Worm (Caenorhabditis elegans): Measurements from ENCODE around the gene rbbp-5.

Gene rbbp-5

DNA sequence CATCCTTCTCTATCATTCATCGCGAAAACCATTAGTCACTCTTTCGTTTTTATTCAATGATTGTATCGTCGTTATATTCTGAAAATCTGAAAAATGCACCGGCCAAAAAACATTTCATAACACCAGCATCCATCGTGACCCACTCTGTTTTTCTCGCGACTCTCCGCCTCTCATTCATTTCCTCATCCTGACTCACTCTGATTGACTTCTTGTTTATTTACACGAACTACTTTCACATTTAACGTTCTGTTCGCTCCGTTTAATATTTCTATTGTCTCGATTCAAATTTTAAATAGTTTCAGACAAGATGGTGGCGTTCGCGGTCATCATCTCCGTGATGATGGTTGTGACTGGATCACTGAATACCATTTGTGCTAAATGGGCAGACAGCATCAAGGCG, 25.9 kb downstream of the rbbp-5 start, which contains the start of gene C29H12.2:
C29H12.2 (plus strand) TSS at position 297 of the 400 bp plus-strand sequence.
- TF ChIP-seq ZK185.1 (tag; optimal IDR thresholded peaks at IDR 0.05; ENCODE audit: poor library complexity, severe bottlenecking) (no peak), tbp1 (GFP tag; optimal IDR thresholded peaks at IDR 0.05) (no peak), madf-10 (tag; optimal IDR thresholded peaks at IDR 0.05) (no peak), Y53G8AR.9 (GFP tag; conservative IDR thresholded peaks at IDR 0.05) (no peak), cebp-1 (GFP tag; IDR thresholded peaks at IDR 0.05) (peak; percentile 73; the same call in 1 of the 2 replicates), cebp-1 (tag; optimal IDR thresholded peaks at IDR 0.05) (peak; percentile 86), snpc-4 (GFP tag; optimal IDR thresholded peaks at IDR 0.05) (no peak), snpc-4 (tag; optimal IDR thresholded peaks at IDR 0.05) (no peak), snpc-1.1 (tag; optimal IDR thresholded peaks at IDR 0.05; ENCODE audit: insufficient read depth) (no peak), B0261.1 (tag; optimal IDR thresholded peaks at IDR 0.05) (no peak)

ce11 chrII:6125259-6125658, 27.6 kb downstream of the rbbp-5 start, which contains the start of gene rars-2:
Gene rars-2 (plus strand): TSS chrII:6125559.
- TF ChIP-seq madf-6 (GFP tag; IDR thresholded peaks at IDR 0.05) (peak; percentile 39; the same call in 1 of the 2 replicates), ztf-25 (GFP tag; IDR thresholded peaks at IDR 0.05) (no peak), madf-8 (GFP tag; conservative IDR thresholded peaks at IDR 0.05) (0 out of 2 replicates have a peak, but pooled peaks have one; percentile 8), Y67H2A.10 (GFP tag; conservative IDR thresholded peaks at IDR 0.05) (no peak), cebp-2 (GFP tag; IDR thresholded peaks at IDR 0.05) (no peak), let-526 (GFP tag; IDR thresholded peaks at IDR 0.05) (no peak)

ce11 chrII:6132595-6132994, 35.0 kb downstream of the rbbp-5 start, which contains the start of gene abts-3:
Gene abts-3 (plus strand): TSS chrII:6132895.
- TF ChIP-seq chd-7 (tag; optimal IDR thresholded peaks at IDR 0.05) (no peak), ZK185.1 (tag; optimal IDR thresholded peaks at IDR 0.05; ENCODE audit: poor library complexity, severe bottlenecking) (no peak), snpc-1.1 (tag; optimal IDR thresholded peaks at IDR 0.05; ENCODE audit: insufficient read depth) (no peak), ekl-4 (GFP tag; IDR thresholded peaks at IDR 0.05) (no peak), attf-3 (GFP tag; conservative IDR thresholded peaks at IDR 0.05) (no peak), B0035.1 (tag; optimal IDR thresholded peaks at IDR 0.05) (no peak)

DNA sequence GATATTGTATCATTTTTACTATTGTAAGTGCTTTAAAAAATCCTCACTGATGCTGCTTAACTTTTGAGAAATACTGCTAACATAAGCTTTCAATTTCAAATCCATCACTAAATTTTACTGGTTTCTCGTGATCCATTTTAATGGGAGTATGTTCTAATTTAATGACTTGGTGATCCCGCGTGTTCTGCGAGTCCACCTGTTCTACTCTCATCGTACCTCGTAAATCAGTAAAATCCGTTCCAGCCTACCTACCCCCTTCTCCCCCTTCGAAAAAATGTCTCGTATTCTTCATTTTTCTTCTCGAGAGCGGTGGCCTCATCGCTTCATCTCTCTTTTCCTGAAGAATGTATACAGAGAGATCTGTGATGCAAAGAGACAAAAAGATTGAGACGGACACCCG, 37.9 kb downstream of the rbbp-5 start:
- TF ChIP-seq attf-6 (GFP tag; IDR thresholded peaks at IDR 0.05), result no peak
- no peak for TF ChIP-seq lin-54 (GFP tag; optimal IDR thresholded peaks at IDR 0.05)
- TF ChIP-seq repo-1 (tag; optimal IDR thresholded peaks at IDR 0.05), result no peak
- TF ChIP-seq mes-4 (tag; optimal IDR thresholded peaks at IDR 0.05), result no peak
- no peak for TF ChIP-seq athp-1 (tag; optimal IDR thresholded peaks at IDR 0.05)
- no peak for TF ChIP-seq ztf-6 (GFP tag; IDR thresholded peaks at IDR 0.05)
- TF ChIP-seq madf-3 (GFP tag; IDR thresholded peaks at IDR 0.05), result no peak
- TF ChIP-seq hsf-1 (GFP tag; IDR thresholded peaks at IDR 0.05), result no peak

DNA sequence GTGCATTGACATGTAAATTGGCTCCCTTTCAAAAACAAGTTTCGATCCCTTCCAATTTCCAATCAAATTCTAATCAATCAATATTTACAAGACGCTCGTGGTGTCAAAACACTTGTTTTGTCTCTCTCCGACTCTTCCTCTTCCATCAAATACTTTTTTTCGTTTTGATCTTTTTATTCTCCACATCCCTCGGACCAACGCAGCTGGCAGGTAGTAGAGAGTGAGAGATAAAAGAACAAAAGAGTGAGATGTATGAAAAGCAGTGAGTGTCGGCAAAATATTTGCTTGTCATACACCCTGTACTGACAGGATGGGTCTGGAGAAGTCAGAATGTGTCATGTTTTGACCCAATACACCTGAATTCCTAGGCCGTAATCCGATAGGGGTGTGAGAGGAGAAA, 39.1 kb downstream of the rbbp-5 start:
- TF ChIP-seq mel-28 (tag; optimal IDR thresholded peaks at IDR 0.05; ENCODE audit: borderline replicate concordance) (no peak), bed-1 (GFP tag; IDR thresholded peaks at IDR 0.05) (no peak), zim-3 (tag; optimal IDR thresholded peaks at IDR 0.05) (no peak), unc-130 (GFP tag; optimal IDR thresholded peaks at IDR 0.05) (no peak), him-1 (tag; optimal IDR thresholded peaks at IDR 0.05) (no peak), hlh-12 (tag; optimal IDR thresholded peaks at IDR 0.05) (no peak), nfya-2 (GFP tag; IDR thresholded peaks at IDR 0.05) (no peak), C17E4.6 (GFP tag; IDR thresholded peaks at IDR 0.05) (no peak), attf-5 (GFP tag; optimal IDR thresholded peaks at IDR 0.05) (no peak), lin-40 (tag; optimal IDR thresholded peaks at IDR 0.05) (no peak)
